Fruit fly (Drosophila melanogaster): ENCODE measurements around the gene jvl.

The jvl gene

dm6 chr3R:14740658-14741191, 657 bp upstream of the jvl start (continued):
- peak; percentile 68 for TF ChIP-seq pfk (GFP tag; optimal IDR thresholded peaks at IDR 0.05)
- peak; percentile 86 for TF ChIP-seq B-H2 (GFP tag; optimal IDR thresholded peaks at IDR 0.05)
- TF ChIP-seq CG2116 (GFP tag; optimal IDR thresholded peaks at IDR 0.05), result no peak
- peak; percentile 23 for TF ChIP-seq ATbp (GFP tag; optimal IDR thresholded peaks at IDR 0.05)
- peak; percentile 68 for TF ChIP-seq CG8944 (GFP tag; optimal IDR thresholded peaks at IDR 0.05)
- TF ChIP-seq CG6813 (GFP tag; optimal IDR thresholded peaks at IDR 0.05), result no peak
- TF ChIP-seq slbo (GFP tag; IDR thresholded peaks at IDR 0.05), result peak; percentile 87
- TF ChIP-seq CG14014 (GFP tag; IDR thresholded peaks at IDR 0.05), result peak; percentile 46
- TF ChIP-seq CG3407 (GFP tag; optimal IDR thresholded peaks at IDR 0.05), result no peak
- TF ChIP-seq CG12769 (tag; optimal IDR thresholded peaks at IDR 0.05), result peak; percentile 75
- TF ChIP-seq pzg (GFP tag; optimal IDR thresholded peaks at IDR 0.05), result peak; percentile 96
- TF ChIP-seq zen2 (GFP tag; IDR thresholded peaks at IDR 0.05; ENCODE audit: partially characterized antibody), result no peak
- peak; percentile 81 for TF ChIP-seq Dbx (GFP tag; IDR thresholded peaks at IDR 0.05)
- peak in 1 of 2 experiments; percentile 32 for TF ChIP-seq Hr78 (GFP tag; optimal IDR thresholded peaks at IDR 0.05)
- TF ChIP-seq kah (GFP tag; optimal IDR thresholded peaks at IDR 0.05), result peak; percentile 34
- peak; percentile 44 for TF ChIP-seq tin (GFP tag; optimal IDR thresholded peaks at IDR 0.05)
- TF ChIP-seq Ravus (GFP tag; IDR thresholded peaks at IDR 0.05), result no peak
- peak; percentile 52 for TF ChIP-seq CG1647 (GFP tag; optimal IDR thresholded peaks at IDR 0.05)
- no peak for TF ChIP-seq ac (GFP tag; optimal IDR thresholded peaks at IDR 0.05)
- TF ChIP-seq CG31441 (GFP tag; IDR thresholded peaks at IDR 0.05), result no peak
- TF ChIP-seq Dad (GFP tag; optimal IDR thresholded peaks at IDR 0.05), result peak; percentile 44
- peak; percentile 13 for TF ChIP-seq run (tag; optimal IDR thresholded peaks at IDR 0.05)
- no peak for TF ChIP-seq CG12391 (tag; optimal IDR thresholded peaks at IDR 0.05)
- TF ChIP-seq CG15479 (GFP tag; optimal IDR thresholded peaks at IDR 0.05), result peak; percentile 32
- TF ChIP-seq Mad (GFP tag; optimal IDR thresholded peaks at IDR 0.05), result peak; percentile 42
- peak; percentile 3 for TF ChIP-seq az2 (GFP tag; optimal IDR thresholded peaks at IDR 0.05)
- TF ChIP-seq tio (GFP tag; optimal IDR thresholded peaks at IDR 0.05), result no peak
- no peak for TF ChIP-seq CG3065 (GFP tag; optimal IDR thresholded peaks at IDR 0.05)
- TF ChIP-seq jigr1 (GFP tag; IDR thresholded peaks at IDR 0.05), result no peak
- TF ChIP-seq hbn (GFP tag; IDR thresholded peaks at IDR 0.05; ENCODE audit: partially characterized antibody), result no peak; the same call in 1 of the 2 replicates
- TF ChIP-seq wdn (GFP tag; IDR thresholded peaks at IDR 0.05), result no peak
- peak in 1 of 2 experiments; percentile 38 for TF ChIP-seq insv (GFP tag; optimal IDR thresholded peaks at IDR 0.05)
- TF ChIP-seq YL-1 (GFP tag; optimal IDR thresholded peaks at IDR 0.05), result peak; percentile 80
- peak; percentile 92 for TF ChIP-seq HLHmδ (GFP tag; optimal IDR thresholded peaks at IDR 0.05)
- peak; percentile 60 for TF ChIP-seq pnt (GFP tag; optimal IDR thresholded peaks at IDR 0.05)
- peak; percentile 36 for TF ChIP-seq CG31365 (tag; optimal IDR thresholded peaks at IDR 0.05)
- no peak for TF ChIP-seq zf30C (GFP tag; optimal IDR thresholded peaks at IDR 0.05)
- TF ChIP-seq Vsx1 (GFP tag; optimal IDR thresholded peaks at IDR 0.05), result peak; percentile 27
- no peak; the same call in 1 of the 2 replicates for TF ChIP-seq CG42726 (GFP tag; IDR thresholded peaks at IDR 0.05; ENCODE audit: partially characterized antibody)
- peak; percentile 4 for TF ChIP-seq schlank (tag; optimal IDR thresholded peaks at IDR 0.05)
- no peak for TF ChIP-seq br (optimal IDR thresholded peaks at IDR 0.05)
- TF ChIP-seq Rfx (GFP tag; IDR thresholded peaks at IDR 0.05), result peak; percentile 86
- peak; percentile 75 for TF ChIP-seq CG32532 (GFP tag; IDR thresholded peaks at IDR 0.05)
- TF ChIP-seq Doc2 (GFP tag; IDR thresholded peaks at IDR 0.05), result no peak
- TF ChIP-seq Hr39 (optimal IDR thresholded peaks at IDR 0.05), result no peak
- no peak for TF ChIP-seq PHDP (tag; optimal IDR thresholded peaks at IDR 0.05)
- no peak for TF ChIP-seq CG16779 (GFP tag; IDR thresholded peaks at IDR 0.05)
- TF ChIP-seq Hmx (GFP tag; optimal IDR thresholded peaks at IDR 0.05), result no peak
- TF ChIP-seq BEAF-32 (GFP tag; optimal IDR thresholded peaks at IDR 0.05), result no peak
- TF ChIP-seq CG17328 (GFP tag; IDR thresholded peaks at IDR 0.05), result 0 out of 2 replicates have a peak, but pooled peaks have one; percentile 36
- TF ChIP-seq CG17359 (tag; optimal IDR thresholded peaks at IDR 0.05), result no peak

Data from whole organism, embryonic.